Worm (Caenorhabditis elegans) whole organism, L1 larva: ENCODE measurements around the gene mmcm-1.

Experiments used
- ama-1 ChIP-seq: fragments of 150-350 bp; optimal IDR thresholded peaks from 2 replicates; lab custom pipeline; 2014
- blmp-1 ChIP-seq: fragments of 150-350 bp; optimal IDR thresholded peaks from 2 replicates; lab custom pipeline; 2014; ENCODE audit warnings: missing biosample characterization, missing genetic modification characterization
- ceh-82 ChIP-seq, 3 experiments: fragments of 150-350 bp in 1 of 3; sonication (generic microtip) in 2 of 3; optimal IDR thresholded peaks; 2 replicates each; lab custom pipeline; 2014 to 2017; ENCODE audit warnings: missing biosample characterization in 3 of 3, missing genetic modification characterization in 3 of 3
- elt-2 ChIP-seq: sonication (generic microtip); optimal IDR thresholded peaks from 2 replicates; lab custom pipeline; 2016; ENCODE audit warnings: missing genetic modification characterization, mild to moderate bottlenecking, inconsistent platforms, missing compliant biosample characterization, missing genetic modification reagents
- elt-3 ChIP-seq, 6 experiments: fragments of 150-350 bp in 1 of 6; sonication (generic microtip); optimal IDR thresholded peaks; 2 replicates each; lab custom pipeline; 2017 to 2018; ENCODE audit warnings: missing biosample characterization in 6 of 6, missing genetic modification characterization in 6 of 6, inconsistent platforms in 1 of 6
- nhr-76 ChIP-seq: sonication (generic microtip); optimal IDR thresholded peaks from 2 replicates; lab custom pipeline; 2017; ENCODE audit warnings: missing biosample characterization, missing genetic modification characterization
- swsn-7 ChIP-seq: sonication (generic microtip); optimal IDR thresholded peaks from 2 replicates; lab custom pipeline; 2016; ENCODE audit warnings: missing genetic modification characterization, missing compliant biosample characterization
- unc-62 ChIP-seq: fragments of 150-350 bp; optimal IDR thresholded peaks from 2 replicates; lab custom pipeline; 2014; ENCODE audit warnings: missing biosample characterization, missing genetic modification reagents, missing genetic modification characterization
- xbp-1 ChIP-seq: sonication (generic microtip); optimal IDR thresholded peaks from 2 replicates; lab custom pipeline; 2016; ENCODE audit warnings: missing genetic modification characterization, missing compliant biosample characterization
- ztf-11 ChIP-seq, 2 experiments: sonication (generic microtip); optimal IDR thresholded peaks; 2 replicates each; lab custom pipeline; 2016 to 2017; ENCODE audit warnings: missing genetic modification characterization in 2 of 2, missing biosample characterization in 1 of 2, missing compliant biosample characterization in 1 of 2

DNA sequence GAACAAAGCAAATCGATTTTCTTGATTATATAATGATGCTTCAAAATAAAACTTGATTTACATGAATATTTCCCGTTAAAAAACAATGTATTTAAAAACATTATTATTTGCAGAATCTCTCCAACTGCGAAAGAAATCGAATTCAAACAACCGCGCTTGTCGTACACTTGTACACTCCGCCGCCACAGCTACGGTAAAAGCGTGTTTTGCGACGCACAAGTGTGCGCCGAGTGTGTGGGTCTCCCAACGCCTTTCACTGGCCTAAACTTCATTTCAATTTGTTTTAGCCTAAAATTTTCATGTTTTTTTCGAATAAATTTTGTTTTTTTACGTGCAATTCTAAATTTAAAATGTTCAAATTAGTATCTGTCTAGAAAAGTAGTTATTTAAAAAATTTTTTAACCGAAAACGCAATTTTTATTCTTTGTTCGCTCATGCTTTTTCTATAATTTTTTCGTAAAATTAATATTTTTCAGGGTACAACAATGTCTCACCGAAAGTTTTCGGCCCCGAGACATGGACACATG is 40.0 kb downstream of the mmcm-1 start, which contains the start of gene rpl-3:
- TF ChIP-seq unc-62: peak; percentile 98
- TF ChIP-seq elt-3 (tag; optimal IDR thresholded peaks at IDR 0.05; lab: Kevin White, UChicago): peak; percentile 100
- TF ChIP-seq blmp-1: peak; percentile 98
- TF ChIP-seq xbp-1 (tag; lab: Kevin White, UChicago): peak; percentile 100
- peak; percentile 99 to 100 for TF ChIP-seq ztf-11 (tag; optimal IDR thresholded peaks at IDR 0.05; lab: Kevin White, UChicago)
- TF ChIP-seq elt-2 (tag; lab: Kevin White, UChicago): peak; percentile 99
- peak; percentile 96 for TF ChIP-seq ama-1
- TF ChIP-seq nhr-76: peak; percentile 98
- peak; percentile 100 for TF ChIP-seq swsn-7 (tag; lab: Kevin White, UChicago)
- peak; percentile 100 for TF ChIP-seq ceh-82 (tag; optimal IDR thresholded peaks at IDR 0.05; lab: Kevin White, UChicago)
